Worm (Caenorhabditis elegans): ENCODE results near the gene F38B7.11.

Gene F38B7.11

ce11 chrV:11533365-11533949 is 13.4 kb upstream of the F38B7.11 start:
- TF ChIP-seq pbrm-1 (GFP tag; IDR thresholded peaks at IDR 0.05) (peak; percentile 0; the same call in 1 of the 2 replicates), hlh-26 (GFP tag; conservative IDR thresholded peaks at IDR 0.05) (no peak), hsf-1 (GFP tag; IDR thresholded peaks at IDR 0.05) (no peak), ekl-4 (GFP tag; IDR thresholded peaks at IDR 0.05) (peak; percentile 29; the same call in 1 of the 2 replicates), nfya-1 (tag; optimal IDR thresholded peaks at IDR 0.05; ENCODE audit: borderline replicate concordance, insufficient read depth) (no peak), let-526 (GFP tag; IDR thresholded peaks at IDR 0.05) (0 out of 2 replicates have a peak, but pooled peaks have one; percentile 53), K11D2.4 (GFP tag; IDR thresholded peaks at IDR 0.05) (0 out of 2 replicates have a peak, but pooled peaks have one; percentile 49), ZK185.1 (tag; optimal IDR thresholded peaks at IDR 0.05; ENCODE audit: poor library complexity, severe bottlenecking) (peak; percentile 11), Y53G8AR.9 (GFP tag; conservative IDR thresholded peaks at IDR 0.05) (0 out of 2 replicates have a peak, but pooled peaks have one; percentile 14)

- TF ChIP-seq rcor-1 (GFP tag; IDR thresholded peaks at IDR 0.05), result peak; percentile 14; the same call in 1 of the 2 replicates
- no peak for TF ChIP-seq F55B11.4 (tag; optimal IDR thresholded peaks at IDR 0.05; ENCODE audit: borderline replicate concordance, insufficient read depth)
- 0 out of 2 replicates have a peak, but pooled peaks have one; percentile 7 for TF ChIP-seq sea-2 (GFP tag; IDR thresholded peaks at IDR 0.05)
- no peak for TF ChIP-seq cebp-1 (GFP tag; IDR thresholded peaks at IDR 0.05)
- TF ChIP-seq cebp-1 (tag; optimal IDR thresholded peaks at IDR 0.05), result peak; percentile 33
- TF ChIP-seq F33H1.4 (GFP tag; IDR thresholded peaks at IDR 0.05), result no peak
- no peak for TF ChIP-seq F10E7.11 (tag; optimal IDR thresholded peaks at IDR 0.05)
- TF ChIP-seq ama-1 (optimal IDR thresholded peaks at IDR 0.05), result no peak
- peak in 1 of 2 experiments; percentile 4 for TF ChIP-seq ama-1 (GFP tag; optimal IDR thresholded peaks at IDR 0.05)
- TF ChIP-seq lin-35 (GFP tag; optimal IDR thresholded peaks at IDR 0.05), result peak in 1 of 3 experiments; percentile 22
- no peak for TF ChIP-seq rpc-1 (optimal IDR thresholded peaks at IDR 0.05)
- TF ChIP-seq rpc-1 (tag; optimal IDR thresholded peaks at IDR 0.05), result no peak
- peak; percentile 30 for TF ChIP-seq ets-4 (GFP tag; optimal IDR thresholded peaks at IDR 0.05)
- TF ChIP-seq nhr-90 (tag; optimal IDR thresholded peaks at IDR 0.05), result no peak
- TF ChIP-seq lsy-27 (tag; optimal IDR thresholded peaks at IDR 0.05; ENCODE audit: borderline replicate concordance, insufficient read depth), result peak; percentile 2
- peak; percentile 85 for TF ChIP-seq nhr-80 (tag; optimal IDR thresholded peaks at IDR 0.05)
These were observed 12.3 kb upstream of the F38B7.11 start for ce11 chrV:11534495-11535189.

- TF ChIP-seq pha-4 (tag; optimal IDR thresholded peaks at IDR 0.05) (no peak), ztf-28 (GFP tag; IDR thresholded peaks at IDR 0.05) (no peak), C17E4.6 (GFP tag; IDR thresholded peaks at IDR 0.05) (no peak), ceh-27 (GFP tag; optimal IDR thresholded peaks at IDR 0.05) (no peak), Y53G8AR.9 (GFP tag; conservative IDR thresholded peaks at IDR 0.05) (peak; percentile 55), let-526 (GFP tag; IDR thresholded peaks at IDR 0.05) (no peak), C06A6.2 (GFP tag; conservative IDR thresholded peaks at IDR 0.05) (no peak), Y53F4B.3 (GFP tag; IDR thresholded peaks at IDR 0.05) (no peak), gei-17 (GFP tag; optimal IDR thresholded peaks at IDR 0.05) (no peak), nfyb-1 (GFP tag; IDR thresholded peaks at IDR 0.05) (no peak), sdz-38 (tag; optimal IDR thresholded peaks at IDR 0.05) (no peak), cebp-2 (GFP tag; IDR thresholded peaks at IDR 0.05) (no peak), Y56A3A.18 (GFP tag; IDR thresholded peaks at IDR 0.05) (no peak), T26A5.8 (tag; optimal IDR thresholded peaks at IDR 0.05) (no peak), ekl-4 (GFP tag; IDR thresholded peaks at IDR 0.05) (no peak), hmg-1.2 (GFP tag; IDR thresholded peaks at IDR 0.05) (peak; percentile 16; the same call in 1 of the 2 replicates), B0035.1 (tag; optimal IDR thresholded peaks at IDR 0.05) (no peak), snpc-1.1 (tag; optimal IDR thresholded peaks at IDR 0.05; ENCODE audit: insufficient read depth) (no peak), nfya-2 (GFP tag; IDR thresholded peaks at IDR 0.05) (no peak), B0336.3 (GFP tag; IDR thresholded peaks at IDR 0.05) (peak; percentile 9; the same call in 1 of the 2 replicates), ztf-26 (tag; optimal IDR thresholded peaks at IDR 0.05) (peak; percentile 47), ceh-40 (GFP tag; IDR thresholded peaks at IDR 0.05) (no peak)
These were observed 11.3 kb upstream of the F38B7.11 start for ce11 chrV:11535504-11536062.

Data from whole organism, young adult.